Worm (Caenorhabditis elegans): Measurements from ENCODE around the gene acl-12.

Gene acl-12

ce11 chrX:7424813-7425212 lies 17.6 kb downstream of the acl-12 start, which contains the start of gene mnm-2:
mnm-2 (minus strand) TSS chrX:7424913.
- TF ChIP-seq pha-2 (tag; optimal IDR thresholded peaks at IDR 0.05) (no peak), F13H6.1 (tag; optimal IDR thresholded peaks at IDR 0.05) (no peak), che-1 (tag; optimal IDR thresholded peaks at IDR 0.05) (no peak), pax-1 (tag; optimal IDR thresholded peaks at IDR 0.05) (no peak), K02D7.2 (tag; optimal IDR thresholded peaks at IDR 0.05) (no peak), eyg-1 (tag; optimal IDR thresholded peaks at IDR 0.05) (no peak), ceh-24 (tag; optimal IDR thresholded peaks at IDR 0.05) (no peak), ets-4 (tag; optimal IDR thresholded peaks at IDR 0.05) (no peak), hlh-30 (tag; optimal IDR thresholded peaks at IDR 0.05; ENCODE audit: insufficient read depth) (no peak), ttx-3 (tag; optimal IDR thresholded peaks at IDR 0.05) (no peak), ceh-9 (tag; optimal IDR thresholded peaks at IDR 0.05) (no peak), ref-2 (tag; optimal IDR thresholded peaks at IDR 0.05) (no peak), K09A11.1 (tag; optimal IDR thresholded peaks at IDR 0.05; ENCODE audit: insufficient read depth) (no peak), ahr-1 (tag; optimal IDR thresholded peaks at IDR 0.05) (no peak), Y22D7AL.16 (tag; optimal IDR thresholded peaks at IDR 0.05) (no peak), elt-2 (tag; optimal IDR thresholded peaks at IDR 0.05) (no peak), tbx-2 (tag; optimal IDR thresholded peaks at IDR 0.05) (no peak), fkh-10 (GFP tag; optimal IDR thresholded peaks at IDR 0.05) (no peak), madf-2 (tag; optimal IDR thresholded peaks at IDR 0.05) (no peak)

ce11 chrX:7420571-7420970 lies 21.8 kb downstream of the acl-12 start, which contains the start of gene C10A4.9:
C10A4.9 (plus strand) TSS chrX:7420871.
- TF ChIP-seq hlh-15 (tag; optimal IDR thresholded peaks at IDR 0.05) (no peak), fax-1 (tag; optimal IDR thresholded peaks at IDR 0.05) (no peak), elt-4 (tag; optimal IDR thresholded peaks at IDR 0.05) (no peak), ceh-22 (tag; optimal IDR thresholded peaks at IDR 0.05) (no peak), ttx-3 (tag; optimal IDR thresholded peaks at IDR 0.05) (no peak), che-1 (tag; optimal IDR thresholded peaks at IDR 0.05) (no peak), pqm-1 (tag; optimal IDR thresholded peaks at IDR 0.05) (no peak)

DNA sequence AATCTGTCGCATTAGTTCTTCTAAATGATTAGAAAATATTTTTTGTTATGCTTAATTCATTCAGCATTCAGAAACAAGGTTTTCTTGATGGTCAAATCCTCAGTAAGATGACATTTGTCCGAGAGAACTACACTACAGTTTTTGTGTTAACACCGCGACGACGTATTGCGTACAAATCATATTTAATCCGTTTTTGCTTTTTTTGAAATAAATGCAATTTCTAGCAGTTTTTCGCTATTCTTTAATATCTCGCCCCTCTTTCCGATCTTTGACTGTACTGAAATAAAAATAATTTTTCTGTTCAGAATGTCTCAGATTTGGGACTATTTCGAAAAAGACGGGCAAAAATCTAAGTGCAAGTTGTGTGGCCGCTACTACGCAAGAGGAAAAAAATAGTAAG lies 26.3 kb downstream of the acl-12 start, which contains the start of gene C10A4.1:
Gene C10A4.1, plus strand, starts transcription at position 301 of the 400 bp plus-strand sequence.
- TF ChIP-seq fkh-6 (tag; optimal IDR thresholded peaks at IDR 0.05) (no peak), pros-1 (tag; optimal IDR thresholded peaks at IDR 0.05) (no peak), pha-2 (tag; optimal IDR thresholded peaks at IDR 0.05) (no peak), tbx-7 (tag; optimal IDR thresholded peaks at IDR 0.05) (no peak), pax-1 (tag; optimal IDR thresholded peaks at IDR 0.05) (no peak), lim-6 (tag; optimal IDR thresholded peaks at IDR 0.05) (no peak), hlh-8 (tag; optimal IDR thresholded peaks at IDR 0.05) (no peak), nfya-1 (tag; optimal IDR thresholded peaks at IDR 0.05) (no peak), Y22D7AL.16 (tag; optimal IDR thresholded peaks at IDR 0.05) (no peak)

DNA sequence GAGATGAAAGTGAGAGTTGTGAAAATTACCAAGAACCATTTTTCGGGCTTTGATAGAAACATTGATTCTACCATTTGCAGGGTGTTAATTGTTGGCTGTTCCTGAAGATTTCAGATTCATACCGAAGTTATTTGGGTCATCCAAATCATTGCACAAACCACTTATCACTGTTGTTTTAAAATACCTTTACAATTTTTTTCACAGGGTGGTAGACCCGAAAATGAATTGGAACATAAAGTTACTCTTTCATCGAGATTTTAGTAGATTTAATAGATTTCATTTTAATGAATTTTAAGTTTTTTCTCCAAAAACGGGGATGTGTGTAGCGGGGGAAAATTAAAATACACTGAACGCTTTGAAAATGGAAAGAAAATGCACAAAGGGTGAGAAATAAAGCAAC lies 27.0 kb downstream of the acl-12 start, which contains the start of gene C10A4.7:
Gene C10A4.7, minus strand, starts transcription at position 101 of the 400 bp plus-strand sequence.
- no peak for TF ChIP-seq odd-2 (tag; optimal IDR thresholded peaks at IDR 0.05)
- TF ChIP-seq pros-1 (tag; optimal IDR thresholded peaks at IDR 0.05), result no peak
- TF ChIP-seq hlh-6 (tag; optimal IDR thresholded peaks at IDR 0.05), result no peak
- TF ChIP-seq npax-4 (tag; optimal IDR thresholded peaks at IDR 0.05), result no peak
- no peak for TF ChIP-seq ztf-16 (tag; optimal IDR thresholded peaks at IDR 0.05)
- TF ChIP-seq C38D4.7 (GFP tag; optimal IDR thresholded peaks at IDR 0.05), result no peak
- TF ChIP-seq syd-9 (tag; optimal IDR thresholded peaks at IDR 0.05), result no peak
- TF ChIP-seq ceh-9 (tag; optimal IDR thresholded peaks at IDR 0.05), result no peak
- TF ChIP-seq pag-3 (tag; optimal IDR thresholded peaks at IDR 0.05; ENCODE audit: borderline replicate concordance), result no peak
- TF ChIP-seq ceh-31 (tag; optimal IDR thresholded peaks at IDR 0.05), result no peak
- TF ChIP-seq ceh-2 (tag; optimal IDR thresholded peaks at IDR 0.05), result no peak
- no peak for TF ChIP-seq nfya-1 (tag; optimal IDR thresholded peaks at IDR 0.05)
- TF ChIP-seq ceh-24 (tag; optimal IDR thresholded peaks at IDR 0.05), result no peak
- TF ChIP-seq lim-6 (tag; optimal IDR thresholded peaks at IDR 0.05), result no peak
- TF ChIP-seq ceh-18 (tag; optimal IDR thresholded peaks at IDR 0.05), result no peak
- TF ChIP-seq hlh-15 (tag; optimal IDR thresholded peaks at IDR 0.05), result no peak
- no peak for TF ChIP-seq K02D7.2 (tag; optimal IDR thresholded peaks at IDR 0.05)
- no peak for TF ChIP-seq sox-2 (GFP tag; IDR thresholded peaks at IDR 0.05)
- no peak for TF ChIP-seq unc-55 (GFP tag; optimal IDR thresholded peaks at IDR 0.05)
- no peak for TF ChIP-seq elt-2 (tag; optimal IDR thresholded peaks at IDR 0.05)
